Fruit fly (Drosophila melanogaster): ENCODE data around the gene bip1.

Gene bip1

DNA sequence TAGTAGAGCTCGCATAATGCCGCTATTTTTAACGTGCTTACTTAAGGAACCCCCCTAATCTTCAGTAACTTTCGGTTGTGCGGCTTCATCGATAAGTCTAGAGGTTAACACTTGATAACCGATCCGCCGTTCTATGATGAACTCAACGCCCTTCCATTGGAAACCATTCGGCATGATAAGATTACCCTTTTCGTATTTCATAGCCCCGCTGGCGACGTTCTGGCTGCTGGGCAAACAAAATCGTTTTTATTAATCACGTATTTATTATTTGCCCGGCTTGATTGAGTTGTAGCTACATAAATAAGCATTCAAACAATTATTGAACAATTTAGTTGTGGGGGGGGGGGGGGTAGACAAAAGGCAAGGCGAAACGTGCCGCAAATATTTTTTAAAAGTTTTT, 35.0 kb upstream of the bip1 start:
- peak; percentile 16 for TF ChIP-seq br (GFP tag; optimal IDR thresholded peaks at IDR 0.05)
- peak; percentile 11 for TF ChIP-seq fru (GFP tag; optimal IDR thresholded peaks at IDR 0.05)
- no peak for TF ChIP-seq dmrt93B (GFP tag; optimal IDR thresholded peaks at IDR 0.05)
- no peak for TF ChIP-seq Rel (GFP tag; optimal IDR thresholded peaks at IDR 0.05)
- peak; percentile 92 for TF ChIP-seq Rel (tag; optimal IDR thresholded peaks at IDR 0.05)

DNA sequence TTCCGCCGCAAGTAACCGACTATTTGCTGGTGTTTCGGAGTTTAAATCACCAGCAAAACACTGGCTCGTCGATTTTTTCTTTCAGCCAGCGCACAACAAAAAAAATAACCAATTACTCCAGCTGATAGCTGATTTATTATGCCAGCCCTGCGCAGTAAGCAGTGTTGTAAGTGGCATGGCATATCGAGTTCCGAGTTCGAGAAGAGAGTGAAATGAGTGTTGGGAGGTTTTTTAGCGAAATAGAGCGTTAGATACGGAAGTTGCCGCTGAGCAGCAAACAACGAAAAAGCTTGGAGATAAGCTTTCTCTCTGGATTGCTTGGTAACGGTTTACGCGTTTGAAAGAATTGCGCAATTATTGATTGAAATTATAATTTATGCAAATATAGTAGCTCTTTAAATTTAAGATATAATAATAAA, 33.1 kb upstream of the bip1 start, which contains the start of gene CG7565:
Gene CG7565 (minus strand): TSS at position 137 of the 419 bp plus-strand sequence.
- no peak for TF ChIP-seq Vsx2 (GFP tag; optimal IDR thresholded peaks at IDR 0.05; ENCODE audit: partially characterized antibody)
- no peak for TF ChIP-seq Mio (GFP tag; optimal IDR thresholded peaks at IDR 0.05)
- TF ChIP-seq N (GFP tag; optimal IDR thresholded peaks at IDR 0.05): no peak
- peak; percentile 76 for TF ChIP-seq Hnf4 (GFP tag; optimal IDR thresholded peaks at IDR 0.05)
- TF ChIP-seq CrebA (GFP tag; optimal IDR thresholded peaks at IDR 0.05; ENCODE audit: borderline replicate concordance): no peak
- peak; percentile 35 for TF ChIP-seq HLH106 (tag; optimal IDR thresholded peaks at IDR 0.05)
- peak; percentile 81 for TF ChIP-seq rgr (GFP tag; optimal IDR thresholded peaks at IDR 0.05)
- TF ChIP-seq sv (GFP tag; optimal IDR thresholded peaks at IDR 0.05): no peak
- TF ChIP-seq ey (GFP tag; optimal IDR thresholded peaks at IDR 0.05): peak; percentile 49
- TF ChIP-seq Rel (GFP tag; optimal IDR thresholded peaks at IDR 0.05): no peak
- TF ChIP-seq Rel (tag; optimal IDR thresholded peaks at IDR 0.05): peak; percentile 61
- peak; percentile 59 for TF ChIP-seq OdsH (GFP tag; optimal IDR thresholded peaks at IDR 0.05)
- TF ChIP-seq Dfd (GFP tag; optimal IDR thresholded peaks at IDR 0.05): no peak
- peak; percentile 72 for TF ChIP-seq h (GFP tag; optimal IDR thresholded peaks at IDR 0.05)
- TF ChIP-seq lola (GFP tag; optimal IDR thresholded peaks at IDR 0.05): no peak
- peak; percentile 54 for TF ChIP-seq brk (GFP tag; optimal IDR thresholded peaks at IDR 0.05)
- TF ChIP-seq Hr78 (GFP tag; optimal IDR thresholded peaks at IDR 0.05): no peak
- peak; percentile 14 for TF ChIP-seq psq (GFP tag; optimal IDR thresholded peaks at IDR 0.05)
- no peak for TF ChIP-seq dl (GFP tag; optimal IDR thresholded peaks at IDR 0.05; ENCODE audit: insufficient read depth in 1 of 2, partially characterized antibody in 2 of 2)
- TF ChIP-seq foxo (GFP tag; optimal IDR thresholded peaks at IDR 0.05): peak in 1 of 2 experiments; percentile 75
- TF ChIP-seq CG9705 (GFP tag; optimal IDR thresholded peaks at IDR 0.05): no peak
- peak; percentile 11 for TF ChIP-seq CG32264 (GFP tag; optimal IDR thresholded peaks at IDR 0.05)
- TF ChIP-seq Sp1 (GFP tag; optimal IDR thresholded peaks at IDR 0.05): peak; percentile 40
- TF ChIP-seq dsf (GFP tag; optimal IDR thresholded peaks at IDR 0.05; ENCODE audit: borderline replicate concordance): no peak
- no peak for TF ChIP-seq dmrt93B (GFP tag; optimal IDR thresholded peaks at IDR 0.05)
- TF ChIP-seq jim (GFP tag; optimal IDR thresholded peaks at IDR 0.05): no peak
- no peak for TF ChIP-seq tai (GFP tag; optimal IDR thresholded peaks at IDR 0.05)
- peak; percentile 58 for TF ChIP-seq br (GFP tag; optimal IDR thresholded peaks at IDR 0.05)
- no peak for TF ChIP-seq Dif (GFP tag; optimal IDR thresholded peaks at IDR 0.05; ENCODE audit: partially characterized antibody)
- TF ChIP-seq fru (GFP tag; optimal IDR thresholded peaks at IDR 0.05): peak; percentile 58
- TF ChIP-seq usp (GFP tag; optimal IDR thresholded peaks at IDR 0.05): no peak
- TF ChIP-seq GATAd (GFP tag; optimal IDR thresholded peaks at IDR 0.05): no peak
- TF ChIP-seq Abd-B (GFP tag; optimal IDR thresholded peaks at IDR 0.05): no peak
- TF ChIP-seq Hr83 (GFP tag; optimal IDR thresholded peaks at IDR 0.05; ENCODE audit: poor library complexity, severe bottlenecking): peak; percentile 23
- TF ChIP-seq pan (optimal IDR thresholded peaks at IDR 0.05): no peak
- TF ChIP-seq woc (GFP tag; optimal IDR thresholded peaks at IDR 0.05): peak; percentile 20
- peak; percentile 10 for TF ChIP-seq sage (GFP tag; optimal IDR thresholded peaks at IDR 0.05)
- TF ChIP-seq Jra (GFP tag; optimal IDR thresholded peaks at IDR 0.05): peak; percentile 1
- no peak for TF ChIP-seq Myc (optimal IDR thresholded peaks at IDR 0.05)

DNA sequence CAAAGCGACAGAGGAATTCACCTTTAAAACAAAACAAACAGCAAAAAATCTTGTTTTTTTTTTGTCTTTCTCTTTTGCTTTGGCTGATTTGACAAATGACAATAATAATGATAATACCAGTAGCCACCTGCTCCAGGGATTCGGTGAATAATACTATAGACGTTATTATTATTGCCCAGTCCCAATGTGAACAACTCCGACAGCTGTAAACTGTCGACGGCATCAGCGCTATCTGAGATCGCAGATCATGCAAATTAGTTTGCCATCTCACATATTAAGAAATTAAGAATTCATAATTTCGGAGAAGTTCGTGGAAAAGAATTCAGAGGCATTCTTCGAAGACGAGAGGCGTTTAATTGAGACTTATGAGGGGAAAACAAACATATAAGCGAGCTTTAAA, 27.7 kb upstream of the bip1 start:
- TF ChIP-seq h (GFP tag; optimal IDR thresholded peaks at IDR 0.05): no peak
- no peak for TF ChIP-seq N (GFP tag; optimal IDR thresholded peaks at IDR 0.05)
- TF ChIP-seq Mio (GFP tag; optimal IDR thresholded peaks at IDR 0.05): no peak
- TF ChIP-seq sage (GFP tag; optimal IDR thresholded peaks at IDR 0.05): no peak
- no peak for TF ChIP-seq Rel (GFP tag; optimal IDR thresholded peaks at IDR 0.05)
- no peak for TF ChIP-seq Rel (tag; optimal IDR thresholded peaks at IDR 0.05)
- no peak for TF ChIP-seq Hr78 (GFP tag; optimal IDR thresholded peaks at IDR 0.05)
- no peak for TF ChIP-seq dsf (GFP tag; optimal IDR thresholded peaks at IDR 0.05; ENCODE audit: borderline replicate concordance)
- no peak for TF ChIP-seq CG32264 (GFP tag; optimal IDR thresholded peaks at IDR 0.05)
- no peak for TF ChIP-seq Dfd (GFP tag; optimal IDR thresholded peaks at IDR 0.05)
- TF ChIP-seq psq (GFP tag; optimal IDR thresholded peaks at IDR 0.05): no peak
- TF ChIP-seq Hnf4 (GFP tag; optimal IDR thresholded peaks at IDR 0.05): no peak

Data from whole organism, wandering third instar larva.